Worm (Caenorhabditis elegans): ENCODE results near the gene csn-3.
A peak's percentile ranks its signal among the peaks of the same experiment; 100 is the strongest.

csn-3 gene

ce11 chrIV:174115-174514 lies 20.4 kb upstream of the csn-3 start:
- TF ChIP-seq ztf-11 (tag; optimal IDR thresholded peaks at IDR 0.05) (peak in 1 of 2 experiments; percentile 37), lin-39 (tag; optimal IDR thresholded peaks at IDR 0.05) (no peak), nhr-85 (tag) (peak; percentile 60), sox-4 (tag; optimal IDR thresholded peaks at IDR 0.05) (no peak), egl-13 (tag; optimal IDR thresholded peaks at IDR 0.05) (no peak), fkh-10 (GFP tag; optimal IDR thresholded peaks at IDR 0.05) (no peak), ceh-88 (GFP tag; IDR thresholded peaks at IDR 0.05) (no peak), hpl-2 (GFP tag; optimal IDR thresholded peaks at IDR 0.05) (no peak), C34B4.2 (tag; optimal IDR thresholded peaks at IDR 0.05) (no peak), zip-4 (GFP tag; optimal IDR thresholded peaks at IDR 0.05) (no peak), tbx-2 (tag; optimal IDR thresholded peaks at IDR 0.05) (peak; percentile 22), blmp-1 (tag; optimal IDR thresholded peaks at IDR 0.05) (peak; percentile 36)

DNA sequence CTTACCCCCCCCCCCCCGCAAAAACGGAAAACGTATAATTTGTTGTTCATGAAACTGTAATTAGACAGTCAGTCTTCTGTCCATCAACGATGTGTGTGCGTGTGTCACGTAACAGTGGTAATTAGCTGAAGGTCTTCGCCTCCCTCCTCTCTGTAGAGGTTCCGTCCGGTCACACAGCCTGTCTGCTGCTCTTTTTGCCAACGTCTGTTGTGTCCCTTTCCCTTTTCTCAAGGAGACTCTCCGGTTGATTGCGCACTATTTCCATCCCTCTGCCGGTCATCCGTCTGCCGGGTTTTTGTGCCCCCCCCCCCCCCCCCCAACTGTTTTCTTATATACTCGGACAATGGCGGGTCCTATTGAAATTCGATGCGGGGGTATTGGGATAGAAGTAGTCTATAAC lies 18.8 kb upstream of the csn-3 start:
- TF ChIP-seq mep-1 (tag; optimal IDR thresholded peaks at IDR 0.05) (peak; percentile 22), efl-1 (optimal IDR thresholded peaks at IDR 0.05) (no peak), efl-1 (GFP tag; optimal IDR thresholded peaks at IDR 0.05 in 1 of 2) (peak in 1 of 2 experiments; percentile 80), ztf-11 (tag; optimal IDR thresholded peaks at IDR 0.05) (peak in 1 of 2 experiments; percentile 16), nhr-85 (tag) (peak; percentile 83), lin-39 (tag; optimal IDR thresholded peaks at IDR 0.05) (no peak), lin-14 (GFP tag; optimal IDR thresholded peaks at IDR 0.05) (peak; percentile 47), dpl-1 (GFP tag; optimal IDR thresholded peaks at IDR 0.05) (no peak), blmp-1 (tag; optimal IDR thresholded peaks at IDR 0.05) (peak; percentile 42), tbx-2 (tag; optimal IDR thresholded peaks at IDR 0.05) (peak; percentile 9), lin-13 (GFP tag; optimal IDR thresholded peaks at IDR 0.05) (no peak), egl-13 (tag; optimal IDR thresholded peaks at IDR 0.05) (no peak), nhr-19 (GFP tag; conservative IDR thresholded peaks at IDR 0.05) (0 out of 2 replicates have a peak, but pooled peaks have one; percentile 15), mab-9 (GFP tag; IDR thresholded peaks at IDR 0.05) (no peak)

- no peak for TF ChIP-seq fkh-4 (tag; optimal IDR thresholded peaks at IDR 0.05; ENCODE audit: borderline replicate concordance)
- TF ChIP-seq nhr-71 (tag; optimal IDR thresholded peaks at IDR 0.05), result peak; percentile 10
- no peak for TF ChIP-seq efl-1 (optimal IDR thresholded peaks at IDR 0.05)
- peak in 1 of 2 experiments; percentile 34 for TF ChIP-seq efl-1 (GFP tag; optimal IDR thresholded peaks at IDR 0.05 in 1 of 2)
- peak; percentile 82 for TF ChIP-seq nhr-85 (tag)
- no peak for TF ChIP-seq dpl-1 (GFP tag; optimal IDR thresholded peaks at IDR 0.05)
- TF ChIP-seq tlp-1 (tag; optimal IDR thresholded peaks at IDR 0.05), result no peak
- TF ChIP-seq lin-14 (GFP tag; optimal IDR thresholded peaks at IDR 0.05), result peak; percentile 32
- TF ChIP-seq sup-37 (GFP tag; optimal IDR thresholded peaks at IDR 0.05), result no peak
Observed at ce11 chrIV:177487-177886, 17.1 kb upstream of the csn-3 start.

ce11 chrIV:178696-179095 lies 15.8 kb upstream of the csn-3 start, which contains the start of gene tcl-2:
TSS of gene tcl-2 (plus strand) at chrIV:179083.
- TF ChIP-seq zip-4 (GFP tag; optimal IDR thresholded peaks at IDR 0.05) (no peak), efl-1 (optimal IDR thresholded peaks at IDR 0.05) (no peak), efl-1 (GFP tag; optimal IDR thresholded peaks at IDR 0.05 in 1 of 2) (no peak), pqm-1 (tag; optimal IDR thresholded peaks at IDR 0.05) (no peak), sup-37 (GFP tag; optimal IDR thresholded peaks at IDR 0.05) (no peak), fos-1 (tag; optimal IDR thresholded peaks at IDR 0.05) (no peak), C16A3.4 (tag; optimal IDR thresholded peaks at IDR 0.05) (no peak), lin-35 (GFP tag; optimal IDR thresholded peaks at IDR 0.05) (no peak), nhr-237 (tag; optimal IDR thresholded peaks at IDR 0.05) (no peak), unc-30 (tag; optimal IDR thresholded peaks at IDR 0.05) (no peak), alr-1 (tag; optimal IDR thresholded peaks at IDR 0.05; ENCODE audit: borderline replicate concordance) (no peak), fkh-4 (tag; optimal IDR thresholded peaks at IDR 0.05; ENCODE audit: borderline replicate concordance) (no peak), lin-39 (tag; optimal IDR thresholded peaks at IDR 0.05) (no peak), unc-86 (tag; optimal IDR thresholded peaks at IDR 0.05) (no peak), ceh-8 (GFP tag; optimal IDR thresholded peaks at IDR 0.05) (no peak), nhr-85 (tag) (no peak), lir-3 (tag; optimal IDR thresholded peaks at IDR 0.05; ENCODE audit: poor library complexity) (no peak)
